Fruit fly (Drosophila melanogaster) whole organism, pupa: Measurements from ENCODE around the gene CG15743.

ENCODE experiments used
- CG10348 ChIP-seq: fragments of 200-800 bp; sonication (Bioruptor generic); IDR thresholded peaks from 2 replicates; pipeline ENCODE4 v1.3.6; 2022; ENCODE audit warnings: missing biosample characterization, missing genetic modification characterization
- CG12605 ChIP-seq: fragments of 200-800 bp; sonication (Bioruptor generic); IDR thresholded peaks from 2 replicates; pipeline ENCODE4 v1.3.6; 2022; ENCODE audit warnings: missing biosample characterization, missing genetic modification characterization
- CG13204 ChIP-seq: fragments of 200-800 bp; sonication (Bioruptor generic); optimal IDR thresholded peaks from 2 replicates; lab custom pipeline; 2018; ENCODE audit warnings: missing biosample characterization, mild to moderate bottlenecking, missing genetic modification characterization, moderate library complexity
- CG14655 ChIP-seq: fragments of 200-800 bp; sonication (Bioruptor generic); optimal IDR thresholded peaks from 3 replicates; lab custom pipeline; 2017; ENCODE audit warnings: mild to moderate bottlenecking, missing biosample characterization, missing genetic modification reagents, missing genetic modification characterization
- CG15710 ChIP-seq: fragments of 200-800 bp; sonication (Bioruptor generic); optimal IDR thresholded peaks from 2 replicates; lab custom pipeline; 2018; ENCODE audit warnings: missing biosample characterization, mild to moderate bottlenecking, missing genetic modification characterization, moderate library complexity
- CG17806 ChIP-seq: fragments of 200-800 bp; sonication (Bioruptor generic); optimal IDR thresholded peaks from 2 replicates; lab custom pipeline; 2018; ENCODE audit warnings: missing biosample characterization, mild to moderate bottlenecking, missing genetic modification characterization, moderate library complexity
- CG32121 ChIP-seq: fragments of 200-800 bp; sonication (Bioruptor generic); IDR thresholded peaks from 2 replicates; pipeline ENCODE4 v1.3.6; 2022; ENCODE audit warnings: missing biosample characterization, missing genetic modification characterization
- CG34367 ChIP-seq: fragments of 200-800 bp; sonication (Bioruptor generic); optimal IDR thresholded peaks from 2 replicates; lab custom pipeline; 2018; ENCODE audit warnings: missing biosample characterization, mild to moderate bottlenecking, missing genetic modification characterization
- CG4496 ChIP-seq: fragments of 200-800 bp; sonication (Bioruptor generic); IDR thresholded peaks from 3 replicates; pipeline ENCODE4 v1.3.6; 2022; ENCODE audit warnings: missing biosample characterization, missing genetic modification characterization
- CG8159 ChIP-seq: fragments of 200-800 bp; sonication (Bioruptor generic); optimal IDR thresholded peaks from 3 replicates; lab custom pipeline; 2018; ENCODE audit warnings: missing biosample characterization, mild to moderate bottlenecking, missing genetic modification characterization, moderate library complexity
- CG8301 ChIP-seq: fragments of 200-800 bp; sonication (Bioruptor generic); optimal IDR thresholded peaks from 2 replicates; lab custom pipeline; 2018; ENCODE audit warnings: missing biosample characterization, mild to moderate bottlenecking, missing genetic modification characterization
- CG9948 ChIP-seq: fragments of 200-800 bp; sonication (Bioruptor generic); optimal IDR thresholded peaks from 2 replicates; lab custom pipeline; 2018; ENCODE audit warnings: missing biosample characterization, mild to moderate bottlenecking, missing genetic modification characterization, moderate library complexity
- D1 ChIP-seq: fragments of 200-800 bp; sonication (Bioruptor generic); optimal IDR thresholded peaks from 2 replicates; lab custom pipeline; 2018; ENCODE audit warnings: missing biosample characterization, mild to moderate bottlenecking, missing genetic modification characterization, moderate library complexity
- EcR ChIP-seq: fragments of 200-800 bp; sonication (Bioruptor generic); optimal IDR thresholded peaks from 3 replicates; lab custom pipeline; 2019; ENCODE audit warnings: missing biosample characterization, missing genetic modification characterization, mild to moderate bottlenecking, moderate library complexity, missing genetic modification reagents
- Ets98B ChIP-seq: fragments of 200-800 bp; sonication (Bioruptor generic); IDR thresholded peaks from 2 replicates; pipeline ENCODE4 v1.3.6; 2022; ENCODE audit warnings: missing biosample characterization, missing genetic modification characterization
- Pif1A ChIP-seq: fragments of 200-800 bp; sonication (Bioruptor generic); optimal IDR thresholded peaks from 3 replicates; lab custom pipeline; 2016; ENCODE audit warnings: missing biosample characterization, missing genetic modification characterization
- Pif1B ChIP-seq: fragments of 200-800 bp; sonication (Bioruptor generic); optimal IDR thresholded peaks from 3 replicates; lab custom pipeline; 2016; ENCODE audit warnings: missing biosample characterization, missing genetic modification characterization
- Snoo ChIP-seq: fragments of 200-800 bp; sonication (Bioruptor generic); optimal IDR thresholded peaks from 3 replicates; lab custom pipeline; 2017; ENCODE audit warnings: missing biosample characterization, mild to moderate bottlenecking, missing genetic modification characterization, inconsistent platforms
- fd96Ca ChIP-seq: fragments of 200-800 bp; sonication (Bioruptor generic); IDR thresholded peaks from 3 replicates; pipeline ENCODE4 v1.3.6; 2022; ENCODE audit warnings: missing biosample characterization, missing genetic modification characterization
- gl ChIP-seq: fragments of 200-800 bp; sonication (Bioruptor generic); optimal IDR thresholded peaks from 2 replicates; lab custom pipeline; 2018; ENCODE audit warnings: missing biosample characterization, mild to moderate bottlenecking, missing genetic modification characterization
- rn ChIP-seq: fragments of 200-800 bp; sonication (Bioruptor generic); IDR thresholded peaks from 2 replicates; pipeline ENCODE4 v1.3.6; 2022; ENCODE audit warnings: missing biosample characterization, missing genetic modification characterization

CG15743 gene

dm6 chrX:13251310-13251709 lies 34.2 kb upstream of the CG15743 start:
- peak; percentile 92 for TF ChIP-seq Pif1B (GFP tag; lab: Kevin White, UChicago)
- peak; percentile 93 for TF ChIP-seq CG32121 (GFP tag; lab: Robert Waterston, UW)
- TF ChIP-seq CG34367 (tag; lab: Kevin White, UChicago), result peak; percentile 95
- TF ChIP-seq EcR (GFP tag; lab: Kevin White, UChicago), result peak; percentile 70
- TF ChIP-seq CG15710, result peak; percentile 94
- TF ChIP-seq rn (GFP tag; lab: Robert Waterston, UW), result peak; percentile 78
- TF ChIP-seq CG12605 (GFP tag; lab: Robert Waterston, UW), result peak; percentile 92
- peak; percentile 95 for TF ChIP-seq CG14655
- peak; percentile 96 for TF ChIP-seq fd96Ca (GFP tag; lab: Robert Waterston, UW)
- TF ChIP-seq Pif1A (GFP tag; lab: Kevin White, UChicago), result peak; percentile 93
- TF ChIP-seq CG13204 (GFP tag; lab: Kevin White, UChicago), result peak; percentile 88
- TF ChIP-seq CG8159 (tag; lab: Kevin White, UChicago), result peak; percentile 92
- peak; percentile 90 for TF ChIP-seq Snoo (tag; lab: Kevin White, UChicago)
- peak; percentile 81 for TF ChIP-seq D1 (tag; lab: Kevin White, UChicago)
- TF ChIP-seq CG10348 (GFP tag; lab: Robert Waterston, UW), result peak; percentile 57
- TF ChIP-seq Ets98B (GFP tag; lab: Robert Waterston, UW), result peak; percentile 95
- peak; percentile 93 for TF ChIP-seq CG9948 (tag; lab: Kevin White, UChicago)
- peak; percentile 97 for TF ChIP-seq CG4496
- peak; percentile 93 for TF ChIP-seq gl (tag; lab: Kevin White, UChicago)
- peak; percentile 95 for TF ChIP-seq CG8301 (tag; lab: Kevin White, UChicago)
- peak; percentile 94 for TF ChIP-seq CG17806 (tag; lab: Kevin White, UChicago)

- no peak for TF ChIP-seq CG12605 (GFP tag; lab: Robert Waterston, UW)
- no peak for TF ChIP-seq CG9948 (tag; lab: Kevin White, UChicago)
- peak; percentile 48; the same call in 1 of the 3 replicates for TF ChIP-seq fd96Ca (GFP tag; lab: Robert Waterston, UW)
- TF ChIP-seq CG32121 (GFP tag; lab: Robert Waterston, UW), result 0 out of 2 replicates have a peak, but pooled peaks have one; percentile 20
- no peak for TF ChIP-seq Pif1B (GFP tag; lab: Kevin White, UChicago)
- TF ChIP-seq CG14655, result peak; percentile 50
- peak; percentile 30 for TF ChIP-seq Pif1A (GFP tag; lab: Kevin White, UChicago)
- TF ChIP-seq CG15710, result no peak
- TF ChIP-seq CG8301 (tag; lab: Kevin White, UChicago), result peak; percentile 23
- TF ChIP-seq gl (tag; lab: Kevin White, UChicago), result no peak
- no peak for TF ChIP-seq CG10348 (GFP tag; lab: Robert Waterston, UW)
- TF ChIP-seq Ets98B (GFP tag; lab: Robert Waterston, UW), result peak; percentile 52; the same call in 1 of the 2 replicates
- TF ChIP-seq CG34367 (tag; lab: Kevin White, UChicago), result no peak
- TF ChIP-seq CG4496, result peak; percentile 22; the same call in 1 of the 3 replicates
- TF ChIP-seq D1 (tag; lab: Kevin White, UChicago), result no peak
- TF ChIP-seq CG8159 (tag; lab: Kevin White, UChicago), result no peak
- TF ChIP-seq, all 21 proteins: peak for 7
Observed at dm6 chrX:13253062-13253724, 32.3 kb upstream of the CG15743 start.

dm6 chrX:13254442-13254841 lies 31.1 kb upstream of the CG15743 start:
- TF ChIP-seq CG32121 (GFP tag; lab: Robert Waterston, UW) (peak; percentile 31; the same call in 1 of the 2 replicates), rn (GFP tag; lab: Robert Waterston, UW) (no peak), CG34367 (tag; lab: Kevin White, UChicago) (no peak), Pif1A (GFP tag; lab: Kevin White, UChicago) (peak; percentile 32), CG15710 (peak; percentile 24), CG14655 (no peak), gl (tag; lab: Kevin White, UChicago) (peak; percentile 52), CG17806 (tag; lab: Kevin White, UChicago) (no peak), Snoo (tag; lab: Kevin White, UChicago) (peak; percentile 24), CG9948 (tag; lab: Kevin White, UChicago) (no peak), CG8159 (tag; lab: Kevin White, UChicago) (peak; percentile 21), fd96Ca (GFP tag; lab: Robert Waterston, UW) (no peak), CG12605 (GFP tag; lab: Robert Waterston, UW) (no peak), D1 (tag; lab: Kevin White, UChicago) (no peak), EcR (GFP tag; lab: Kevin White, UChicago) (no peak), Pif1B (GFP tag; lab: Kevin White, UChicago) (peak; percentile 8), CG4496 (0 out of 3 replicates have a peak, but pooled peaks have one; percentile 19), CG13204 (GFP tag; lab: Kevin White, UChicago) (no peak), CG8301 (tag; lab: Kevin White, UChicago) (no peak), CG10348 (GFP tag; lab: Robert Waterston, UW) (no peak), Ets98B (GFP tag; lab: Robert Waterston, UW) (no peak)

dm6 chrX:13256967-13257366 lies 28.5 kb upstream of the CG15743 start:
- TF ChIP-seq CG8159 (tag; lab: Kevin White, UChicago), result no peak
- no peak for TF ChIP-seq Pif1A (GFP tag; lab: Kevin White, UChicago)
- no peak for TF ChIP-seq CG17806 (tag; lab: Kevin White, UChicago)
- TF ChIP-seq CG4496, result peak; percentile 59; the same call in 1 of the 3 replicates
- TF ChIP-seq EcR (GFP tag; lab: Kevin White, UChicago), result no peak
- no peak for TF ChIP-seq CG8301 (tag; lab: Kevin White, UChicago)
- no peak for TF ChIP-seq CG14655
- no peak for TF ChIP-seq Pif1B (GFP tag; lab: Kevin White, UChicago)
- TF ChIP-seq CG10348 (GFP tag; lab: Robert Waterston, UW), result no peak
- TF ChIP-seq CG34367 (tag; lab: Kevin White, UChicago), result no peak
- no peak for TF ChIP-seq CG13204 (GFP tag; lab: Kevin White, UChicago)
- TF ChIP-seq Snoo (tag; lab: Kevin White, UChicago), result no peak
- no peak for TF ChIP-seq CG9948 (tag; lab: Kevin White, UChicago)
- TF ChIP-seq CG12605 (GFP tag; lab: Robert Waterston, UW), result peak; percentile 53
- 0 out of 2 replicates have a peak, but pooled peaks have one; percentile 10 for TF ChIP-seq CG32121 (GFP tag; lab: Robert Waterston, UW)
- 0 out of 2 replicates have a peak, but pooled peaks have one; percentile 25 for TF ChIP-seq Ets98B (GFP tag; lab: Robert Waterston, UW)
- no peak for TF ChIP-seq D1 (tag; lab: Kevin White, UChicago)
- TF ChIP-seq rn (GFP tag; lab: Robert Waterston, UW), result no peak
- no peak for TF ChIP-seq CG15710
- TF ChIP-seq gl (tag; lab: Kevin White, UChicago), result no peak
- no peak for TF ChIP-seq fd96Ca (GFP tag; lab: Robert Waterston, UW)
